Worm (Caenorhabditis elegans): ENCODE data around the gene sss-1.

Gene sss-1

DNA sequence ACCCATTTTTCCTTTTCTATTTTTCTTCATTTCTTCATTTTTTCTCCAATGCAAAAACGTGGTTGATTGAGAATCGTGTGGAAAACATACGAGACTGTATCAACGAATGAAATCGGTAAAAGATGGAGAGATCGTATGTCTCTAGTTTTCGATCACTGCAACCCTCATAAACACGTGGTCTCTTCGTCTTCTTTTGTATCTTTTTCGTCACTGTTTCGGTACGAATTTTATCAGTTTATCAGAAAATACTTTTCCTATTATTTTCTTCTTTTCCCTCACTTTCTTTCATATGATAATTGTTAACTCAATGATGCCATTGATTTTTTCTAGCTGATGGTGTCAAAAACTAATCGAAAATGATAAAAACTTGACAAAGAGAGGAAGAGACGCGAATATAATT lies 17.9 kb downstream of the sss-1 start (continued):
- no peak for TF ChIP-seq daf-19 (GFP tag; conservative IDR thresholded peaks at IDR 0.05)
- no peak for TF ChIP-seq fos-1 (tag; optimal IDR thresholded peaks at IDR 0.05)
- peak; percentile 81 for TF ChIP-seq nhr-48 (tag; optimal IDR thresholded peaks at IDR 0.05)
- TF ChIP-seq spr-1 (tag; optimal IDR thresholded peaks at IDR 0.05): no peak
- TF ChIP-seq daf-8 (GFP tag; IDR thresholded peaks at IDR 0.05): no peak
- TF ChIP-seq T26A8.4 (GFP tag; IDR thresholded peaks at IDR 0.05): no peak
- TF ChIP-seq nhr-102 (tag; optimal IDR thresholded peaks at IDR 0.05): no peak
- no peak for TF ChIP-seq D1046.2 (GFP tag; IDR thresholded peaks at IDR 0.05)
- no peak for TF ChIP-seq lin-15B (tag; optimal IDR thresholded peaks at IDR 0.05)
- TF ChIP-seq zip-2 (tag; optimal IDR thresholded peaks at IDR 0.05): no peak
- TF ChIP-seq lsy-2 (tag; optimal IDR thresholded peaks at IDR 0.05): peak in 1 of 2 experiments; percentile 60
- peak; percentile 92 for TF ChIP-seq dmd-6 (GFP tag; IDR thresholded peaks at IDR 0.05)
- TF ChIP-seq ceh-62 (tag; optimal IDR thresholded peaks at IDR 0.05): no peak
- no peak for TF ChIP-seq zag-1 (tag; optimal IDR thresholded peaks at IDR 0.05)
- no peak for TF ChIP-seq aha-1 (tag)
- TF ChIP-seq snpc-4 (tag; optimal IDR thresholded peaks at IDR 0.05): no peak
- peak; percentile 44 for TF ChIP-seq T20F7.1 (GFP tag; optimal IDR thresholded peaks at IDR 0.05)
- TF ChIP-seq tra-1 (GFP tag; IDR thresholded peaks at IDR 0.05): no peak
- TF ChIP-seq dve-1 (tag; optimal IDR thresholded peaks at IDR 0.05; ENCODE audit: insufficient read depth): peak; percentile 74
- TF ChIP-seq mes-2 (tag; optimal IDR thresholded peaks at IDR 0.05; ENCODE audit: poor library complexity, severe bottlenecking): no peak
- TF ChIP-seq duxl-1 (tag; optimal IDR thresholded peaks at IDR 0.05; ENCODE audit: poor library complexity): no peak
- peak; percentile 44 for TF ChIP-seq cey-2 (tag; optimal IDR thresholded peaks at IDR 0.05; ENCODE audit: borderline replicate concordance, insufficient read depth)
- TF ChIP-seq mxl-2 (GFP tag; conservative IDR thresholded peaks at IDR 0.05): no peak
- TF ChIP-seq nhr-10 (tag; optimal IDR thresholded peaks at IDR 0.05): no peak
- peak in 1 of 2 experiments; percentile 43 for TF ChIP-seq unc-62 (GFP tag; optimal IDR thresholded peaks at IDR 0.05 in 1 of 2)
- no peak for TF ChIP-seq unc-62 (tag; optimal IDR thresholded peaks at IDR 0.05)
- no peak for TF ChIP-seq ztf-11 (tag; optimal IDR thresholded peaks at IDR 0.05)
- no peak for TF ChIP-seq F26F4.8 (GFP tag; conservative IDR thresholded peaks at IDR 0.05)
- TF ChIP-seq ceh-28 (tag; optimal IDR thresholded peaks at IDR 0.05): no peak
- TF ChIP-seq Y5F2A.4 (GFP tag; optimal IDR thresholded peaks at IDR 0.05): no peak
- no peak for TF ChIP-seq nhr-42 (GFP tag; IDR thresholded peaks at IDR 0.05)
- TF ChIP-seq ZK546.5 (tag; optimal IDR thresholded peaks at IDR 0.05): no peak
- TF ChIP-seq nhr-77 (tag; optimal IDR thresholded peaks at IDR 0.05): no peak

- no peak for TF ChIP-seq cey-2 (tag; optimal IDR thresholded peaks at IDR 0.05; ENCODE audit: borderline replicate concordance, insufficient read depth)
- TF ChIP-seq lin-1 (GFP tag; IDR thresholded peaks at IDR 0.05): peak; percentile 30; the same call in 1 of the 2 replicates
- no peak for TF ChIP-seq daf-16 (GFP tag; optimal IDR thresholded peaks at IDR 0.05)
- peak; percentile 42 for TF ChIP-seq daf-16 (tag; optimal IDR thresholded peaks at IDR 0.05)
- TF ChIP-seq ZK337.2 (GFP tag; IDR thresholded peaks at IDR 0.05): no peak
- TF ChIP-seq zfp-2 (tag; optimal IDR thresholded peaks at IDR 0.05): no peak
- peak; percentile 12 for TF ChIP-seq dpl-1 (GFP tag; optimal IDR thresholded peaks at IDR 0.05)
- TF ChIP-seq skn-1 (tag; optimal IDR thresholded peaks at IDR 0.05): no peak
- no peak for TF ChIP-seq egl-43 (GFP tag; IDR thresholded peaks at IDR 0.05)
- no peak for TF ChIP-seq lin-29 (GFP tag; IDR thresholded peaks at IDR 0.05)
- TF ChIP-seq egl-27 (tag; optimal IDR thresholded peaks at IDR 0.05): no peak
- TF ChIP-seq ama-1 (optimal IDR thresholded peaks at IDR 0.05): no peak
- TF ChIP-seq arid-1 (GFP tag; conservative IDR thresholded peaks at IDR 0.05): no peak
- no peak for TF ChIP-seq Y105C5A.15 (GFP tag; IDR thresholded peaks at IDR 0.05)
- no peak for TF ChIP-seq zip-2 (tag; optimal IDR thresholded peaks at IDR 0.05)
- no peak for TF ChIP-seq zag-1 (tag; optimal IDR thresholded peaks at IDR 0.05)
- TF ChIP-seq attf-4 (tag; optimal IDR thresholded peaks at IDR 0.05): no peak
- TF ChIP-seq F44E2.7 (GFP tag; IDR thresholded peaks at IDR 0.05): no peak
- peak; percentile 26 for TF ChIP-seq T20F7.1 (GFP tag; optimal IDR thresholded peaks at IDR 0.05)
- TF ChIP-seq spr-1 (tag; optimal IDR thresholded peaks at IDR 0.05): no peak
- TF ChIP-seq gei-8 (GFP tag; optimal IDR thresholded peaks at IDR 0.05): no peak
- TF ChIP-seq mep-1 (tag; optimal IDR thresholded peaks at IDR 0.05): peak; percentile 66
- no peak for TF ChIP-seq mxl-2 (GFP tag; conservative IDR thresholded peaks at IDR 0.05)
- no peak for TF ChIP-seq tra-1 (GFP tag; IDR thresholded peaks at IDR 0.05)
- no peak for TF ChIP-seq madf-5 (GFP tag; IDR thresholded peaks at IDR 0.05)
- peak; percentile 15 for TF ChIP-seq nhr-6 (tag; optimal IDR thresholded peaks at IDR 0.05)
- peak; percentile 9; the same call in 1 of the 2 replicates for TF ChIP-seq ceh-20 (GFP tag; IDR thresholded peaks at IDR 0.05)
Observed at ce11 chrIV:9873837-9874236, 19.7 kb downstream of the sss-1 start.

All from whole organism, L4 larva.